Fruit fly (Drosophila melanogaster) whole organism, embryonic: ENCODE measurements around the gene CG1317.

Experiments used
- Adf1 ChIP-seq: fragments of 200-800 bp; sonication (Bioruptor generic); IDR thresholded peaks from 2 replicates; pipeline ENCODE4 v1.3.6; 2022; ENCODE audit warnings: missing biosample characterization, missing genetic modification characterization
- Aef1 ChIP-seq: fragments of 200-800 bp; sonication (Bioruptor generic); IDR thresholded peaks from 3 replicates; pipeline ENCODE4 v1.3.6; 2022; ENCODE audit warnings: missing biosample characterization, missing genetic modification characterization
- Blimp-1 ChIP-seq: fragments of 200-800 bp; sonication (Bioruptor generic); optimal IDR thresholded peaks from 3 replicates; lab custom pipeline; 2018; ENCODE audit warnings: missing biosample characterization, missing genetic modification characterization, mild to moderate bottlenecking, moderate library complexity, missing genetic modification reagents
- C15 ChIP-seq: fragments of 200-800 bp; sonication (Bioruptor generic); IDR thresholded peaks from 3 replicates; pipeline ENCODE4 v1.3.6; 2022; ENCODE audit warnings: missing biosample characterization, missing genetic modification characterization
- CG11560 ChIP-seq: fragments of 200-800 bp; sonication (Bioruptor generic); IDR thresholded peaks from 3 replicates; pipeline ENCODE4 v1.3.6; 2022; ENCODE audit warnings: missing biosample characterization, missing genetic modification characterization
- CG14965 ChIP-seq: fragments of 200-800 bp; sonication (Bioruptor generic); optimal IDR thresholded peaks from 2 replicates; lab custom pipeline; 2016; ENCODE audit warnings: missing biosample characterization, missing genetic modification characterization, borderline replicate concordance
- CG15514 ChIP-seq: fragments of 200-800 bp; sonication (Bioruptor generic); optimal IDR thresholded peaks from 3 replicates; lab custom pipeline; 2017; ENCODE audit warnings: missing biosample characterization, missing genetic modification characterization, mild to moderate bottlenecking, moderate library complexity, missing genetic modification reagents
- CG15696 ChIP-seq: fragments of 200-800 bp; sonication (Bioruptor generic); optimal IDR thresholded peaks from 2 replicates; lab custom pipeline; 2019; ENCODE audit warnings: missing biosample characterization, mild to moderate bottlenecking, missing genetic modification characterization, moderate library complexity
- CG17912 ChIP-seq: fragments of 200-800 bp; sonication (Bioruptor generic); optimal IDR thresholded peaks from 2 replicates; lab custom pipeline; 2018; ENCODE audit warnings: missing biosample characterization, mild to moderate bottlenecking, missing genetic modification characterization
- CG1832 ChIP-seq: fragments of 200-800 bp; sonication (Bioruptor generic); optimal IDR thresholded peaks from 2 replicates; lab custom pipeline; 2017; ENCODE audit warnings: missing biosample characterization, mild to moderate bottlenecking, missing genetic modification characterization, inconsistent platforms
- CG18764 ChIP-seq: fragments of 200-800 bp; sonication (Bioruptor generic); optimal IDR thresholded peaks from 3 replicates; lab custom pipeline; 2016; ENCODE audit warnings: missing biosample characterization, missing genetic modification characterization
- CG2889 ChIP-seq: fragments of 200-800 bp; sonication (Bioruptor generic); IDR thresholded peaks from 3 replicates; pipeline ENCODE4 v1.3.6; 2022; ENCODE audit warnings: missing biosample characterization, missing genetic modification characterization
- CG30403 ChIP-seq: fragments of 200-800 bp; sonication (Bioruptor generic); optimal IDR thresholded peaks from 3 replicates; lab custom pipeline; 2016; ENCODE audit warnings: missing biosample characterization, missing genetic modification characterization
- CG32532 ChIP-seq: fragments of 200-800 bp; sonication (Bioruptor generic); IDR thresholded peaks from 2 replicates; pipeline ENCODE4 v1.3.6; 2022; ENCODE audit warnings: missing biosample characterization, missing genetic modification characterization
- CG3847 ChIP-seq: fragments of 200-800 bp; sonication (Bioruptor generic); IDR thresholded peaks from 2 replicates; pipeline ENCODE4 v1.3.6; 2022; ENCODE audit warnings: missing biosample characterization, missing genetic modification characterization
- CG4360 ChIP-seq: fragments of 200-800 bp; sonication (Bioruptor generic); IDR thresholded peaks from 2 replicates; pipeline ENCODE4 v1.3.6; 2022; ENCODE audit warnings: missing biosample characterization, missing genetic modification characterization
- CG4820 ChIP-seq: fragments of 200-800 bp; sonication (Bioruptor generic); optimal IDR thresholded peaks from 3 replicates; lab custom pipeline; 2016; ENCODE audit warnings: missing biosample characterization, missing genetic modification characterization
- CG6254 ChIP-seq: fragments of 200-800 bp; sonication (Bioruptor generic); optimal IDR thresholded peaks from 3 replicates; lab custom pipeline; 2017; ENCODE audit warnings: mild to moderate bottlenecking, missing biosample characterization, missing genetic modification reagents, missing genetic modification characterization
- CG8290 ChIP-seq, 3 experiments: fragments of 200-800 bp; sonication (Bioruptor generic); optimal IDR thresholded peaks; 2 replicates each; lab custom pipeline; 2016 to 2019; ENCODE audit warnings: missing biosample characterization in 3 of 3, missing genetic modification characterization in 3 of 3, mild to moderate bottlenecking in 2 of 3, moderate library complexity in 1 of 3
- Dad ChIP-seq: fragments of 200-800 bp; sonication (Bioruptor generic); optimal IDR thresholded peaks from 3 replicates; lab custom pipeline; 2016; ENCODE audit warnings: missing biosample characterization, missing genetic modification characterization
- Eip74EF ChIP-seq, 2 experiments: fragments of 200-800 bp in 1 of 2; fragments of >200 bp in 1 of 2; sonication (Bioruptor generic) in 1 of 2; optimal IDR thresholded peaks; 2 replicates each; lab custom pipeline; 2017 to 2019; ENCODE audit warnings: missing biosample characterization in 2 of 2, missing genetic modification characterization in 2 of 2, mild to moderate bottlenecking in 1 of 2, moderate library complexity in 1 of 2
- Elba2 ChIP-seq: fragments of 200-800 bp; sonication (Bioruptor generic); optimal IDR thresholded peaks from 3 replicates; lab custom pipeline; 2016; ENCODE audit warnings: missing biosample characterization, missing genetic modification characterization
- H2.0 ChIP-seq: fragments of 200-800 bp; sonication (Bioruptor generic); IDR thresholded peaks from 2 replicates; pipeline ENCODE4 v1.3.6; 2022; ENCODE audit warnings: missing biosample characterization, missing genetic modification characterization
- Hey ChIP-seq: fragments of 200-800 bp; sonication (Bioruptor generic); optimal IDR thresholded peaks from 3 replicates; lab custom pipeline; 2018; ENCODE audit warnings: missing biosample characterization, mild to moderate bottlenecking, missing genetic modification characterization
- Rfx ChIP-seq: fragments of 200-800 bp; sonication (Bioruptor generic); IDR thresholded peaks from 2 replicates; pipeline ENCODE4 v1.3.6; 2022; ENCODE audit warnings: missing biosample characterization, missing genetic modification characterization
- Scr ChIP-seq: fragments of 200-800 bp; sonication (Bioruptor generic); IDR thresholded peaks from 2 replicates; pipeline ENCODE4 v1.3.6; 2022; ENCODE audit warnings: missing biosample characterization, missing genetic modification characterization; ENCODE audit not compliant: partially characterized antibody
- Spps ChIP-seq: fragments of 200-800 bp; sonication (Bioruptor generic); optimal IDR thresholded peaks from 2 replicates; lab custom pipeline; 2018; ENCODE audit warnings: missing biosample characterization, mild to moderate bottlenecking, missing genetic modification characterization
- Sry-β ChIP-seq: fragments of 200-800 bp; sonication (Bioruptor generic); optimal IDR thresholded peaks from 2 replicates; lab custom pipeline; 2018; ENCODE audit warnings: missing biosample characterization, mild to moderate bottlenecking, missing genetic modification characterization, moderate library complexity
- Ssrp ChIP-seq: fragments of 200-800 bp; sonication (Bioruptor generic); optimal IDR thresholded peaks from 2 replicates; lab custom pipeline; 2018; ENCODE audit warnings: missing biosample characterization, mild to moderate bottlenecking, missing genetic modification characterization, moderate library complexity
- cg ChIP-seq: fragments of 200-800 bp; sonication (Bioruptor generic); optimal IDR thresholded peaks from 3 replicates; lab custom pipeline; 2019; ENCODE audit warnings: missing biosample characterization, mild to moderate bottlenecking, missing genetic modification characterization, moderate library complexity
- corto ChIP-seq: fragments of 200-800 bp; sonication (Bioruptor generic); optimal IDR thresholded peaks from 2 replicates; lab custom pipeline; 2016; ENCODE audit warnings: missing biosample characterization, mild to moderate bottlenecking, missing genetic modification characterization, moderate library complexity
- crc ChIP-seq: fragments of 200-800 bp; sonication (Bioruptor generic); optimal IDR thresholded peaks from 2 replicates; lab custom pipeline; 2016; ENCODE audit warnings: missing biosample characterization, missing genetic modification characterization
- croc ChIP-seq: fragments of 200-800 bp; sonication (Bioruptor generic); conservative IDR thresholded peaks from 3 replicates; pipeline ENCODE4 v1.3.6; 2022; ENCODE audit warnings: missing biosample characterization, missing genetic modification characterization
- cwo ChIP-seq: fragments of 200-800 bp; sonication (Bioruptor generic); optimal IDR thresholded peaks from 3 replicates; lab custom pipeline; 2017; ENCODE audit warnings: missing biosample characterization, missing genetic modification characterization, mild to moderate bottlenecking, moderate library complexity, missing genetic modification reagents
- exex ChIP-seq: fragments of 200-800 bp; sonication (Bioruptor generic); optimal IDR thresholded peaks from 4 replicates; lab custom pipeline; 2018; ENCODE audit warnings: missing biosample characterization, mild to moderate bottlenecking, missing genetic modification characterization, moderate library complexity
- fd96Cb ChIP-seq: fragments of 200-800 bp; sonication (Bioruptor generic); optimal IDR thresholded peaks from 2 replicates; lab custom pipeline; 2018; ENCODE audit warnings: missing biosample characterization, mild to moderate bottlenecking, missing genetic modification characterization, moderate library complexity
- gsb-n ChIP-seq: fragments of 200-800 bp; sonication (Bioruptor generic); optimal IDR thresholded peaks from 3 replicates; lab custom pipeline; 2018; ENCODE audit warnings: missing biosample characterization, mild to moderate bottlenecking, missing genetic modification characterization
- inv ChIP-seq: fragments of 200-800 bp; sonication (Bioruptor generic); IDR thresholded peaks from 2 replicates; pipeline ENCODE4 v1.3.6; 2022; ENCODE audit warnings: missing biosample characterization, missing genetic modification characterization; ENCODE audit not compliant: partially characterized antibody
- odd ChIP-seq: fragments of 200-800 bp; sonication (Bioruptor generic); optimal IDR thresholded peaks from 2 replicates; lab custom pipeline; 2017; ENCODE audit warnings: missing biosample characterization, mild to moderate bottlenecking, missing genetic modification characterization
- pum ChIP-seq: fragments of 200-800 bp; sonication (Bioruptor generic); optimal IDR thresholded peaks from 2 replicates; lab custom pipeline; 2016; ENCODE audit warnings: missing biosample characterization, missing genetic modification characterization
- sob ChIP-seq: fragments of 200-800 bp; sonication (Bioruptor generic); IDR thresholded peaks from 2 replicates; pipeline ENCODE4 v1.3.6; 2022; ENCODE audit warnings: missing biosample characterization, missing genetic modification characterization
- sug ChIP-seq: fragments of 200-800 bp; optimal IDR thresholded peaks from 2 replicates; lab custom pipeline; 2019; ENCODE audit warnings: missing biosample characterization, mild to moderate bottlenecking, missing genetic modification characterization, moderate library complexity
- wdn ChIP-seq: fragments of 200-800 bp; sonication (Bioruptor generic); IDR thresholded peaks from 2 replicates; pipeline ENCODE4 v1.3.6; 2022; ENCODE audit warnings: missing biosample characterization, missing genetic modification characterization

Gene CG1317

dm6 chr3L:2373421-2374043, 1.8 kb upstream of the CG1317 start, which contains the start of the genes mRpL23 and CG9004 (continued):
- TF ChIP-seq pum (GFP tag; lab: Kevin White, UChicago) = peak; percentile 99
- TF ChIP-seq CG3847 (GFP tag; lab: Robert Waterston, UW) = peak; percentile 100
- TF ChIP-seq cwo = peak; percentile 97
- TF ChIP-seq crc (GFP tag; lab: Kevin White, UChicago) = peak; percentile 97
- peak; percentile 96 for TF ChIP-seq CG6254 (GFP tag; lab: Kevin White, UChicago)
- TF ChIP-seq cg (GFP tag; lab: Kevin White, UChicago) = no peak
- TF ChIP-seq wdn (GFP tag; lab: Robert Waterston, UW) = peak; percentile 99
- peak; percentile 99 for TF ChIP-seq C15 (GFP tag; lab: Robert Waterston, UW)
- peak; percentile 100 for TF ChIP-seq H2.0 (GFP tag; lab: Robert Waterston, UW)
- TF ChIP-seq sob (GFP tag; lab: Robert Waterston, UW) = peak; percentile 100
- peak; percentile 99 for TF ChIP-seq CG4820 (GFP tag; lab: Kevin White, UChicago)
- TF ChIP-seq Sry-β (GFP tag; lab: Kevin White, UChicago) = peak; percentile 71
- TF ChIP-seq CG15696 (tag; lab: Kevin White, UChicago) = peak; percentile 99
- TF ChIP-seq Adf1 (GFP tag; lab: Robert Waterston, UW) = peak; percentile 97
- peak; percentile 100 for TF ChIP-seq Rfx (GFP tag; lab: Robert Waterston, UW)
- peak; percentile 98 for TF ChIP-seq gsb-n (tag; lab: Kevin White, UChicago)
- TF ChIP-seq croc = peak; percentile 99
- TF ChIP-seq Dad (GFP tag; lab: Kevin White, UChicago) = peak; percentile 99
- TF ChIP-seq CG32532 = peak; percentile 100
- TF ChIP-seq Hey (tag; lab: Kevin White, UChicago) = peak; percentile 94
- no peak for TF ChIP-seq CG1832 (GFP tag; lab: Kevin White, UChicago)
- TF ChIP-seq CG30403 (GFP tag; lab: Kevin White, UChicago) = peak; percentile 100
- TF ChIP-seq sug = peak; percentile 98
- TF ChIP-seq Eip74EF (GFP tag; optimal IDR thresholded peaks at IDR 0.05; lab: Kevin White, UChicago) = peak in 1 of 2 experiments; percentile 96
- peak; percentile 98 for TF ChIP-seq CG8290 (GFP tag; optimal IDR thresholded peaks at IDR 0.05; lab: Kevin White, UChicago)
- peak; percentile 96 to 99 for TF ChIP-seq CG8290 (tag; optimal IDR thresholded peaks at IDR 0.05; lab: Kevin White, UChicago)
- TF ChIP-seq Scr (GFP tag; lab: Robert Waterston, UW) = 0 out of 2 replicates have a peak, but pooled peaks have one; percentile 20
- TF ChIP-seq Elba2 = peak; percentile 95
- TF ChIP-seq odd = peak; percentile 97
- TF ChIP-seq CG11560 = peak; percentile 95
- peak; percentile 100 for TF ChIP-seq CG2889 (GFP tag; lab: Robert Waterston, UW)
- peak; percentile 99 for TF ChIP-seq Ssrp (tag; lab: Kevin White, UChicago)
- TF ChIP-seq fd96Cb (tag; lab: Kevin White, UChicago) = peak; percentile 99
- TF ChIP-seq CG15514 (GFP tag; lab: Kevin White, UChicago) = peak; percentile 95
- TF ChIP-seq CG14965 = peak; percentile 77
- peak; percentile 100 for TF ChIP-seq Aef1
- TF ChIP-seq CG17912 = peak; percentile 96
- TF ChIP-seq exex (tag; lab: Kevin White, UChicago) = peak; percentile 92
- peak; percentile 92 for TF ChIP-seq CG4360 (GFP tag; lab: Robert Waterston, UW)
- TF ChIP-seq Spps (tag; lab: Kevin White, UChicago) = peak; percentile 97
- TF ChIP-seq corto (GFP tag; lab: Kevin White, UChicago) = peak; percentile 95
- TF ChIP-seq inv (GFP tag; lab: Robert Waterston, UW) = no peak
- peak; percentile 99 for TF ChIP-seq CG18764 (GFP tag; lab: Kevin White, UChicago)
- peak; percentile 98 for TF ChIP-seq Blimp-1 (GFP tag; lab: Kevin White, UChicago)
